Worm (Caenorhabditis elegans): ENCODE data around the gene Y48A6B.9.

ce11 chrIII:11083993-11084392, 51.0 kb downstream of the Y48A6B.9 start:
- TF ChIP-seq F13H6.1 (tag; optimal IDR thresholded peaks at IDR 0.05) (no peak), fos-1 (tag; optimal IDR thresholded peaks at IDR 0.05) (peak; percentile 31), nhr-23 (tag; optimal IDR thresholded peaks at IDR 0.05) (no peak), ceh-16 (tag; optimal IDR thresholded peaks at IDR 0.05) (no peak), alr-1 (tag; optimal IDR thresholded peaks at IDR 0.05) (no peak), nhr-10 (tag; optimal IDR thresholded peaks at IDR 0.05) (no peak), ceh-82 (tag; optimal IDR thresholded peaks at IDR 0.05) (no peak), lin-11 (tag; optimal IDR thresholded peaks at IDR 0.05) (no peak), snpc-4 (tag; optimal IDR thresholded peaks at IDR 0.05) (no peak), lsy-2 (tag; optimal IDR thresholded peaks at IDR 0.05) (no peak), egl-27 (tag; optimal IDR thresholded peaks at IDR 0.05) (no peak), elt-1 (tag; optimal IDR thresholded peaks at IDR 0.05) (no peak), Y55F3AM.14 (GFP tag; optimal IDR thresholded peaks at IDR 0.05) (no peak)

Data from whole organism, L2 larva.